Worm (Caenorhabditis elegans): ENCODE measurements around the gene F31F4.11.

F31F4.11 gene

DNA sequence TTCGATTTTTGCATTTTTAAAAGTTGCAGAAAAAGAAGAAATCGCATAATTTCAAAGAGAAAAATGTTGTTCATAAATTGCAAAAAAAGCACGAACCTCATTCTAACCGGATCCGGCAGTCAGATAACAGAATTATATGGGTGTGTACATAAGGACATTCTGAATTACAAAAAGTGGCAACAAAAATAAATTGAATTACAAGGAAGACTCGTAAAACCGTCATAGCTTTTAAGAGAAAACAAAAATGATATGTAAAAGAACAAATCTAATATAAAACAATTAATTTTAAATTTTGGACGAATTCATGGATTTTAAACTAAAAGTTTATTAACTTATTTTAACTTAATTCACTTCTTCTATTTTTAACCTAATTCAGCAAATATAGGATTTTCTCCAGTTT lies 4.0 kb downstream of the F31F4.11 start, which contains the start of gene F31F4.17:
F31F4.17 (minus strand) TSS at position 101 of the 400 bp plus-strand sequence.
- TF ChIP-seq mep-1 (tag; optimal IDR thresholded peaks at IDR 0.05) (no peak), elt-1 (tag; optimal IDR thresholded peaks at IDR 0.05; ENCODE audit: borderline replicate concordance, insufficient read depth) (no peak), lin-32 (GFP tag; optimal IDR thresholded peaks at IDR 0.05) (no peak), unc-62 (GFP tag; optimal IDR thresholded peaks at IDR 0.05) (no peak), tbx-8 (GFP tag; optimal IDR thresholded peaks at IDR 0.05) (no peak), mab-5 (tag; optimal IDR thresholded peaks at IDR 0.05) (no peak), nhr-28 (tag; optimal IDR thresholded peaks at IDR 0.05) (no peak)

DNA sequence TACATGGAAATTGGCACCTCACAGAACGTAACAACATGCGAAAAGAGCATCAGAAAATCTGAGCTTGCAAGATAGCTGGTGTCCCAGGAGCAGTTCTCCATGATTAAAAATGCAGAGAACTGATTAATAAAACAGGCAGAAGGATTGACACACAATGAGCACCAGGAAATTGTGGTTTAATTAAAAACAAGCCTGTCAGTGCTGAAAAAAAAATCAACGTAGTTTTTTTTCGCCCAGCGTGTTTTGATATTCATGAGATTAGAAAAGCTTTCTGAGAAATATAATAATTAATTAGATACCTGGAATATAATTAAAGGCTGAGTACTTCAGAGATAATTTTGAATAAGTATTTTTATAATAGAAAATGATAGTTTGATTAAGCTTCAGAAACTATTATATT lies 6.6 kb downstream of the F31F4.11 start, which contains the start of gene srh-246:
srh-246 (minus strand) TSS at position 101 of the 400 bp plus-strand sequence.
- TF ChIP-seq lin-32 (GFP tag; optimal IDR thresholded peaks at IDR 0.05) (no peak), tbx-8 (GFP tag; optimal IDR thresholded peaks at IDR 0.05) (no peak)

DNA sequence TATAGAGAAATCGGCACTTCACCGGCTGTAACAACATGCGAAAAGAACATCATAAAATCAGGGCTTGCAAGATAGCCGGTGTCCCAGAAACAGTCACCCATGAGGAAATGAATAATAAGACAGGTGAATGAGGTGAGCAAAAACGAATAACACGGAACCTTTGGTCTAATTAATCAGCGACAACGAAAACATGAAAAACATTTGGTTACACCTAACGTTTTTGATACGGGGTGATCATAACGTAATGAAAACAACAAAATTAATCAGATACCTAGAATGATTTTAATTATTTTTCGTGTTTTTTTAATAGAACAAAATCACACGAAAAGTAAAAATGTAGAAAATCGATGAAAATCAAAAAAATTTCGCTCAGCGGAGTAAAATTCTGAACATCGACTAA lies 8.4 kb downstream of the F31F4.11 start, which contains the start of gene srh-245:
srh-245 (minus strand) TSS at position 101 of the 400 bp plus-strand sequence.
- TF ChIP-seq pha-4 (tag; optimal IDR thresholded peaks at IDR 0.05) (no peak), M03D4.4 (tag; optimal IDR thresholded peaks at IDR 0.05) (no peak), nhr-2 (tag; optimal IDR thresholded peaks at IDR 0.05) (no peak), tbx-8 (GFP tag; optimal IDR thresholded peaks at IDR 0.05) (no peak), unc-62 (GFP tag; optimal IDR thresholded peaks at IDR 0.05) (no peak)

DNA sequence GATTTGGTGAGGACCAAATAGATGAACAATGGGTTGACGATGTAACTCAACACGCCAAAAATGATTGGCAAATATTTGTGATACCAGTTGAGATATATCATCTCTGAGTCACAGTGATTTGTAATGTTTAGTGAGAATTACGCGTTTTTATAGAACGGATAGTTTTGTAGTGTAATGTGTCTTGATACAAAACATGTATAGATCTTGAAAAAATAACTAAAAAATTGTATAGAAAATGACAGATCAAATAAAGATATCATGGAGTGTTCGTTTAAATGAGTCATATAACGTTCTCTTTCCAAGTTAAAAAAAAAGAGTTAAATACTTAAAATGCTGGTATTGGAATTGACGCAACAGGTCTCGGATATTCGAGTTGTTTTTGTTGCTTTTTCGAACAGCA lies 9.8 kb downstream of the F31F4.11 start, which contains the start of gene srj-6:
srj-6 (minus strand) TSS at position 101 of the 400 bp plus-strand sequence.
- TF ChIP-seq hlh-1 (tag; optimal IDR thresholded peaks at IDR 0.05) (no peak), flh-1 (GFP tag; optimal IDR thresholded peaks at IDR 0.05) (no peak), pha-4 (tag; optimal IDR thresholded peaks at IDR 0.05) (no peak), lin-32 (GFP tag; optimal IDR thresholded peaks at IDR 0.05) (no peak), unc-120 (tag; optimal IDR thresholded peaks at IDR 0.05; ENCODE audit: poor library complexity, severe bottlenecking) (no peak), unc-62 (GFP tag; optimal IDR thresholded peaks at IDR 0.05) (no peak), nhr-237 (tag; optimal IDR thresholded peaks at IDR 0.05) (no peak)

DNA sequence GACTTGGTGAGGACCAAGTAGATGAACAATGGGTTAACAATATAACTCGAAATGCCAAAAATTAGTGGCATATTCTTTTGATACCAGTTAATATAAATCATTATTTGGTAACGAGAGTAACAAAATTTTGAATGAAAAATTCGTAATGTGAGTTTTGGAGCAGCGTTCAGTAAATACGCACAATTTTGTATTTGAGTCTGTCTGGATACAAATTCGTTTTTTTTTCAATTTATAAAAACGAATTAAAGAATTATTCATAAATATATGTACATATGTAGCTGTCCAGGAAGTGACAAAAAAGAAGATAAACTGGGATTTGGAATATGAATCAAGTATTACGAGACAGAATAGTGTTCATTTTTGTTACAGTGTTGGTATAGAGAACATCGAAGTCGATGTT lies 11.3 kb downstream of the F31F4.11 start, which contains the start of gene srj-5:
srj-5 (minus strand) TSS at position 101 of the 400 bp plus-strand sequence.
- TF ChIP-seq ceh-43 (GFP tag; optimal IDR thresholded peaks at IDR 0.05) (no peak), nhr-28 (tag; optimal IDR thresholded peaks at IDR 0.05) (no peak), mep-1 (tag; optimal IDR thresholded peaks at IDR 0.05) (no peak)

DNA sequence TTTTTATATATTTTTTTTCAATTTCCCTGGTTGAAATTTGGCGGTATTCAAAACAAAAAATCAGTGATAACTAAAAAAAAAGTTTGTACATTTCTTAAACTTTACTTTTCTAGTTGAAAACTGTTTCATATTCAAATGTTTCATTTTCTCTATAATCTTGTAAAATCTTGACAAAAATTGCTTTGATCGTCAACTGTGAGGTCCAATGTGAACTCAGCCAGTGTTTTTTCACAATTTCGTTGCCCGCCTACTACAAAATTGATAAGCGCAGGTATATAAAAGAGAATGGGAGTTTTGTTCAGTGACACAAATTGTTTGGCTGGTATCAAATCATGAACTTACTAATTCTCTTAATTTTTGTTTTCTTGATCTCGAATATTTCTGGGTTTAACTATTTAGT lies 17.3 kb downstream of the F31F4.11 start, which contains the start of gene ugt-42:
ugt-42 (plus strand) TSS at position 301 of the 400 bp plus-strand sequence.
- TF ChIP-seq unc-39 (tag; optimal IDR thresholded peaks at IDR 0.05), result no peak
- no peak for TF ChIP-seq sptf-1 (tag; optimal IDR thresholded peaks at IDR 0.05)
- no peak for TF ChIP-seq flh-1 (GFP tag; optimal IDR thresholded peaks at IDR 0.05)
- TF ChIP-seq nhr-28 (tag; optimal IDR thresholded peaks at IDR 0.05), result no peak
- no peak for TF ChIP-seq mls-2 (tag; optimal IDR thresholded peaks at IDR 0.05)
- no peak for TF ChIP-seq lin-32 (GFP tag; optimal IDR thresholded peaks at IDR 0.05)
- no peak for TF ChIP-seq elt-3 (tag; optimal IDR thresholded peaks at IDR 0.05)
- no peak for TF ChIP-seq zip-8 (tag; optimal IDR thresholded peaks at IDR 0.05)
- TF ChIP-seq nhr-12 (tag; optimal IDR thresholded peaks at IDR 0.05), result no peak
- no peak for TF ChIP-seq ceh-39 (tag; optimal IDR thresholded peaks at IDR 0.05)
- TF ChIP-seq elt-1 (tag; optimal IDR thresholded peaks at IDR 0.05; ENCODE audit: borderline replicate concordance, insufficient read depth), result no peak
- no peak for TF ChIP-seq drap-1 (GFP tag; optimal IDR thresholded peaks at IDR 0.05)
- TF ChIP-seq blmp-1 (tag; optimal IDR thresholded peaks at IDR 0.05), result no peak
- TF ChIP-seq sem-2 (GFP tag; optimal IDR thresholded peaks at IDR 0.05), result no peak
- no peak for TF ChIP-seq ceh-43 (GFP tag; optimal IDR thresholded peaks at IDR 0.05)
- TF ChIP-seq cnd-1 (tag; optimal IDR thresholded peaks at IDR 0.05), result no peak
- TF ChIP-seq ces-1 (GFP tag; optimal IDR thresholded peaks at IDR 0.05), result no peak
- no peak for TF ChIP-seq nhr-2 (tag; optimal IDR thresholded peaks at IDR 0.05)
- TF ChIP-seq lin-13 (tag; optimal IDR thresholded peaks at IDR 0.05), result no peak
- no peak for TF ChIP-seq nhr-237 (tag; optimal IDR thresholded peaks at IDR 0.05)
